Worm (Caenorhabditis elegans) whole organism, mixed stage, embryonic: ENCODE measurements around the gene nep-10.

Source experiments
- M03D4.4 ChIP-seq: sonication (generic microtip); optimal IDR thresholded peaks from 2 replicates; lab custom pipeline; 2017; ENCODE audit warnings: mild to moderate bottlenecking, missing genetic modification characterization, missing compliant biosample characterization
- bed-3 ChIP-seq: fragments of 200-800 bp; sonication (Bioruptor generic); optimal IDR thresholded peaks from 3 replicates; lab custom pipeline; 2018; ENCODE audit warnings: mild to moderate bottlenecking, missing genetic modification characterization, moderate library complexity, missing compliant biosample characterization
- blmp-1 ChIP-seq: fragments of 150-350 bp; optimal IDR thresholded peaks from 2 replicates; lab custom pipeline; 2014; ENCODE audit warnings: missing biosample characterization, missing genetic modification characterization
- ceh-39 ChIP-seq: fragments of 150-350 bp; optimal IDR thresholded peaks from 2 replicates; lab custom pipeline; 2014; ENCODE audit warnings: missing biosample characterization, missing genetic modification characterization
- ceh-83 ChIP-seq: fragments of 200-800 bp; sonication (Bioruptor generic); optimal IDR thresholded peaks from 2 replicates; lab custom pipeline; 2018; ENCODE audit warnings: mild to moderate bottlenecking, missing genetic modification characterization, missing compliant biosample characterization
- ces-1 ChIP-seq: fragments of 150-350 bp; optimal IDR thresholded peaks from 2 replicates; lab custom pipeline; 2014; ENCODE audit warnings: missing biosample characterization, missing genetic modification reagents, missing genetic modification characterization
- cnd-1 ChIP-seq: fragments of 200-800 bp; sonication (Bioruptor generic); optimal IDR thresholded peaks from 2 replicates; lab custom pipeline; 2018; ENCODE audit warnings: mild to moderate bottlenecking, missing genetic modification characterization, missing compliant biosample characterization
- drap-1 ChIP-seq: fragments of 200-800 bp; sonication (Bioruptor generic); optimal IDR thresholded peaks from 3 replicates; lab custom pipeline; 2018; ENCODE audit warnings: mild to moderate bottlenecking, missing genetic modification characterization, missing compliant biosample characterization
- elt-1 ChIP-seq: sonication (generic microtip); optimal IDR thresholded peaks from 2 replicates; lab custom pipeline; 2017; ENCODE audit warnings: missing genetic modification characterization, mild to moderate bottlenecking, missing compliant biosample characterization, antibody characterized with exemption, moderate library complexity, borderline replicate concordance; ENCODE audit not compliant: insufficient read depth
- elt-3 ChIP-seq: fragments of 150-350 bp; optimal IDR thresholded peaks from 2 replicates; lab custom pipeline; 2014; ENCODE audit warnings: missing biosample characterization, missing genetic modification characterization
- flh-1 ChIP-seq: fragments of 200-800 bp; sonication (Bioruptor generic); optimal IDR thresholded peaks from 2 replicates; lab custom pipeline; 2018; ENCODE audit warnings: mild to moderate bottlenecking, missing genetic modification characterization, moderate library complexity, missing compliant biosample characterization
- ham-2 ChIP-seq: fragments of 200-800 bp; sonication (Bioruptor generic); optimal IDR thresholded peaks from 2 replicates; lab custom pipeline; 2018; ENCODE audit warnings: mild to moderate bottlenecking, missing genetic modification characterization, missing compliant biosample characterization
- hlh-1 ChIP-seq: fragments of 150-350 bp; optimal IDR thresholded peaks from 2 replicates; lab custom pipeline; 2014; ENCODE audit warnings: missing biosample characterization, missing genetic modification reagents, missing genetic modification characterization
- lin-32 ChIP-seq: fragments of 200-800 bp; sonication (Bioruptor generic); optimal IDR thresholded peaks from 2 replicates; lab custom pipeline; 2018; ENCODE audit warnings: mild to moderate bottlenecking, missing genetic modification characterization, missing compliant biosample characterization
- mab-5 ChIP-seq: fragments of 150-350 bp; optimal IDR thresholded peaks from 2 replicates; lab custom pipeline; 2014; ENCODE audit warnings: missing biosample characterization, missing genetic modification characterization
- mep-1 ChIP-seq: fragments of 150-350 bp; optimal IDR thresholded peaks from 2 replicates; lab custom pipeline; 2017; ENCODE audit warnings: missing biosample characterization, missing genetic modification reagents, missing genetic modification characterization, inconsistent platforms
- mls-2 ChIP-seq: sonication (generic microtip); optimal IDR thresholded peaks from 2 replicates; lab custom pipeline; 2016; ENCODE audit warnings: mild to moderate bottlenecking, missing genetic modification characterization, moderate library complexity, missing compliant biosample characterization
- nhr-2 ChIP-seq: fragments of 150-350 bp; optimal IDR thresholded peaks from 2 replicates; lab custom pipeline; 2014; ENCODE audit warnings: missing biosample characterization, missing genetic modification characterization
- nhr-237 ChIP-seq: fragments of 150-350 bp; optimal IDR thresholded peaks from 2 replicates; lab custom pipeline; 2014; ENCODE audit warnings: missing biosample characterization, missing genetic modification characterization
- nhr-76 ChIP-seq: sonication (generic microtip); optimal IDR thresholded peaks from 2 replicates; lab custom pipeline; 2017; ENCODE audit warnings: missing biosample characterization, missing genetic modification characterization
- pha-4 ChIP-seq: fragments of 150-350 bp; optimal IDR thresholded peaks from 2 replicates; lab custom pipeline; 2018; ENCODE audit warnings: missing biosample characterization, missing genetic modification reagents, missing genetic modification characterization
- sem-2 ChIP-seq: fragments of 200-800 bp; sonication (Bioruptor generic); optimal IDR thresholded peaks from 2 replicates; lab custom pipeline; 2018; ENCODE audit warnings: mild to moderate bottlenecking, missing genetic modification characterization, missing compliant biosample characterization
- snpc-4 ChIP-seq: fragments of 150-350 bp; optimal IDR thresholded peaks from 2 replicates; lab custom pipeline; 2014; ENCODE audit warnings: missing biosample characterization, missing genetic modification characterization
- sptf-1 ChIP-seq: sonication (generic microtip); optimal IDR thresholded peaks from 2 replicates; lab custom pipeline; 2017; ENCODE audit warnings: mild to moderate bottlenecking, missing genetic modification characterization, moderate library complexity, missing compliant biosample characterization
- tbx-8 ChIP-seq: fragments of 200-800 bp; sonication (Bioruptor generic); optimal IDR thresholded peaks from 2 replicates; lab custom pipeline; 2018; ENCODE audit warnings: mild to moderate bottlenecking, missing genetic modification characterization, moderate library complexity, missing compliant biosample characterization
- unc-120 ChIP-seq: sonication (generic microtip); optimal IDR thresholded peaks from 2 replicates; lab custom pipeline; 2017; ENCODE audit warnings: missing genetic modification characterization, missing compliant biosample characterization; ENCODE audit not compliant: poor library complexity, severe bottlenecking
- unc-62 ChIP-seq: fragments of 150-350 bp; optimal IDR thresholded peaks from 2 replicates; lab custom pipeline; 2014; ENCODE audit warnings: missing biosample characterization, missing genetic modification reagents, missing genetic modification characterization
- ztf-11 ChIP-seq: fragments of 150-350 bp; optimal IDR thresholded peaks from 2 replicates; lab custom pipeline; 2014; ENCODE audit warnings: missing biosample characterization, missing genetic modification characterization

The nep-10 gene

ce11 chrII:3429400-3429799 lies 26.6 kb upstream of the nep-10 start, which contains the start of gene C16C8.18:
TSS of gene C16C8.18 (plus strand) at chrII:3429700.
- TF ChIP-seq bed-3 (GFP tag; lab: Kevin White, UChicago) (no peak), nhr-237 (tag; lab: Kevin White, UChicago) (no peak), sptf-1 (tag; lab: Kevin White, UChicago) (no peak), nhr-76 (no peak), flh-1 (no peak), mab-5 (tag; lab: Kevin White, UChicago) (no peak), ces-1 (no peak), mls-2 (tag; lab: Kevin White, UChicago) (no peak), pha-4 (no peak), M03D4.4 (tag; lab: Kevin White, UChicago) (no peak), blmp-1 (no peak)

- TF ChIP-seq ces-1, result peak; percentile 71
- TF ChIP-seq bed-3 (GFP tag; lab: Kevin White, UChicago), result no peak
- peak; percentile 16 for TF ChIP-seq sptf-1 (tag; lab: Kevin White, UChicago)
- no peak for TF ChIP-seq cnd-1
These were observed 25.5 kb upstream of the nep-10 start for ce11 chrII:3428158-3428704.

- TF ChIP-seq elt-1 (tag; lab: Kevin White, UChicago), result no peak
- no peak for TF ChIP-seq lin-32 (GFP tag; lab: Kevin White, UChicago)
- TF ChIP-seq ham-2, result no peak
- no peak for TF ChIP-seq mep-1 (tag; lab: Kevin White, UChicago)
- TF ChIP-seq tbx-8 (GFP tag; lab: Kevin White, UChicago), result no peak
- no peak for TF ChIP-seq bed-3 (GFP tag; lab: Kevin White, UChicago)
- TF ChIP-seq snpc-4 (tag; lab: Kevin White, UChicago), result no peak
- TF ChIP-seq drap-1 (GFP tag; lab: Kevin White, UChicago), result no peak
- TF ChIP-seq ces-1, result no peak
- TF ChIP-seq ceh-83 (GFP tag; lab: Kevin White, UChicago), result no peak
- TF ChIP-seq sptf-1 (tag; lab: Kevin White, UChicago), result no peak
- TF ChIP-seq M03D4.4 (tag; lab: Kevin White, UChicago), result no peak
- TF ChIP-seq cnd-1, result no peak
- no peak for TF ChIP-seq mls-2 (tag; lab: Kevin White, UChicago)
- no peak for TF ChIP-seq unc-62 (GFP tag; lab: Kevin White, UChicago)
These were observed 22.7 kb upstream of the nep-10 start, which contains the start of gene nep-11 for ce11 chrII:3425433-3425832. TSS of gene nep-11 (minus strand) at chrII:3425533.

ce11 chrII:3422938-3423337 lies 20.2 kb upstream of the nep-10 start:
- TF ChIP-seq sptf-1 (tag; lab: Kevin White, UChicago), result no peak
- no peak for TF ChIP-seq ceh-83 (GFP tag; lab: Kevin White, UChicago)
- no peak for TF ChIP-seq nhr-237 (tag; lab: Kevin White, UChicago)
- TF ChIP-seq ztf-11 (tag; lab: Kevin White, UChicago), result no peak
- no peak for TF ChIP-seq mab-5 (tag; lab: Kevin White, UChicago)
- TF ChIP-seq lin-32 (GFP tag; lab: Kevin White, UChicago), result no peak
- no peak for TF ChIP-seq mep-1 (tag; lab: Kevin White, UChicago)
- no peak for TF ChIP-seq ceh-39 (tag; lab: Kevin White, UChicago)
- TF ChIP-seq unc-120 (tag; lab: Kevin White, UChicago), result no peak
- no peak for TF ChIP-seq ces-1
- TF ChIP-seq elt-3 (tag; lab: Kevin White, UChicago), result no peak
- TF ChIP-seq elt-1 (tag; lab: Kevin White, UChicago), result no peak
- no peak for TF ChIP-seq hlh-1
- TF ChIP-seq flh-1, result no peak

ce11 chrII:3416528-3416927 lies 13.8 kb upstream of the nep-10 start, which contains the start of gene nep-6:
TSS of gene nep-6 (plus strand) at chrII:3416828.
- TF ChIP-seq bed-3 (GFP tag; lab: Kevin White, UChicago) (no peak), lin-32 (GFP tag; lab: Kevin White, UChicago) (no peak), mab-5 (tag; lab: Kevin White, UChicago) (no peak), sem-2 (no peak), tbx-8 (GFP tag; lab: Kevin White, UChicago) (no peak), nhr-2 (tag; lab: Kevin White, UChicago) (no peak), ztf-11 (tag; lab: Kevin White, UChicago) (no peak)
